Fruit fly (Drosophila melanogaster) whole organism, embryonic: ENCODE measurements around the gene Gr2a.
A peak's percentile ranks its signal among the peaks of the same experiment; 100 is the strongest.

Experiments
- BEAF-32 ChIP-seq: fragments of 200-800 bp; sonication (Bioruptor generic); optimal IDR thresholded peaks from 3 replicates; lab custom pipeline; 2017; ENCODE audit warnings: missing biosample characterization, missing genetic modification characterization, mild to moderate bottlenecking, moderate library complexity, missing genetic modification reagents
- Bgb ChIP-seq: fragments of 200-800 bp; sonication (Bioruptor generic); IDR thresholded peaks from 2 replicates; pipeline ENCODE4 v1.3.6; 2022; ENCODE audit warnings: missing biosample characterization, missing genetic modification characterization; ENCODE audit not compliant: partially characterized antibody
- CG10431 ChIP-seq: fragments of 200-800 bp; sonication (Bioruptor generic); optimal IDR thresholded peaks from 3 replicates; lab custom pipeline; 2018; ENCODE audit warnings: missing biosample characterization, mild to moderate bottlenecking, missing genetic modification characterization
- CG11247 ChIP-seq: fragments of 200-800 bp; sonication (Bioruptor generic); IDR thresholded peaks from 2 replicates; pipeline ENCODE4 v1.3.6; 2022; ENCODE audit warnings: missing biosample characterization, missing genetic modification characterization
- CG13287 ChIP-seq: fragments of 200-800 bp; sonication (Bioruptor generic); IDR thresholded peaks from 2 replicates; pipeline ENCODE4 v1.3.6; 2022; ENCODE audit warnings: missing biosample characterization, missing genetic modification characterization; ENCODE audit not compliant: partially characterized antibody
- CG14014 ChIP-seq: fragments of 200-800 bp; sonication (Bioruptor generic); IDR thresholded peaks from 2 replicates; pipeline ENCODE4 v1.3.6; 2022; ENCODE audit warnings: missing biosample characterization, missing genetic modification characterization
- CG1603 ChIP-seq: fragments of 200-800 bp; sonication (Bioruptor generic); optimal IDR thresholded peaks from 2 replicates; lab custom pipeline; 2019; ENCODE audit warnings: missing biosample characterization, mild to moderate bottlenecking, missing genetic modification characterization, moderate library complexity
- CG1647 ChIP-seq: fragments of 200-800 bp; sonication (Bioruptor generic); optimal IDR thresholded peaks from 3 replicates; lab custom pipeline; 2016; ENCODE audit warnings: missing biosample characterization, missing genetic modification characterization
- CG16813 ChIP-seq: fragments of 200-800 bp; sonication (Bioruptor generic); IDR thresholded peaks from 3 replicates; pipeline ENCODE4 v1.3.6; 2022; ENCODE audit warnings: missing biosample characterization, missing genetic modification characterization; ENCODE audit not compliant: partially characterized antibody
- CG17829 ChIP-seq: fragments of 200-800 bp; optimal IDR thresholded peaks from 2 replicates; lab custom pipeline; 2019; ENCODE audit warnings: missing biosample characterization, mild to moderate bottlenecking, missing genetic modification characterization, moderate library complexity
- CG17912 ChIP-seq: fragments of 200-800 bp; sonication (Bioruptor generic); optimal IDR thresholded peaks from 2 replicates; lab custom pipeline; 2018; ENCODE audit warnings: missing biosample characterization, mild to moderate bottlenecking, missing genetic modification characterization
- CG34422 ChIP-seq: fragments of 200-800 bp; sonication (Bioruptor generic); IDR thresholded peaks from 3 replicates; pipeline ENCODE4 v1.3.6; 2022; ENCODE audit warnings: missing biosample characterization, missing genetic modification characterization
- CG42726 ChIP-seq: fragments of 200-800 bp; sonication (Bioruptor generic); IDR thresholded peaks from 2 replicates; pipeline ENCODE4 v1.3.6; 2022; ENCODE audit warnings: missing biosample characterization, missing genetic modification characterization; ENCODE audit not compliant: partially characterized antibody
- CG4617 ChIP-seq: fragments of 200-800 bp; sonication (Bioruptor generic); optimal IDR thresholded peaks from 3 replicates; lab custom pipeline; 2016; ENCODE audit warnings: missing biosample characterization, missing genetic modification characterization, borderline replicate concordance
- CG4854 ChIP-seq: fragments of 200-800 bp; sonication (Bioruptor generic); optimal IDR thresholded peaks from 2 replicates; lab custom pipeline; 2016; ENCODE audit warnings: missing biosample characterization, missing genetic modification characterization, inconsistent platforms
- CG7745 ChIP-seq: fragments of 200-800 bp; sonication (Bioruptor generic); optimal IDR thresholded peaks from 2 replicates; lab custom pipeline; 2018; ENCODE audit warnings: missing biosample characterization, mild to moderate bottlenecking, missing genetic modification characterization, moderate library complexity
- CTCF ChIP-seq: fragments of 200-800 bp; sonication (Bioruptor generic); optimal IDR thresholded peaks from 2 replicates; lab custom pipeline; 2017; ENCODE audit warnings: missing biosample characterization, mild to moderate bottlenecking, missing genetic modification characterization, moderate library complexity
- D19B ChIP-seq: fragments of 200-800 bp; sonication (Bioruptor generic); optimal IDR thresholded peaks from 2 replicates; lab custom pipeline; 2017; ENCODE audit warnings: missing biosample characterization, mild to moderate bottlenecking, missing genetic modification characterization
- Dip2 ChIP-seq: fragments of 200-800 bp; sonication (Bioruptor generic); IDR thresholded peaks from 2 replicates; pipeline ENCODE4 v1.3.6; 2022; ENCODE audit warnings: missing biosample characterization, missing genetic modification characterization
- Doc3 ChIP-seq: fragments of 200-800 bp; sonication (Bioruptor generic); IDR thresholded peaks from 3 replicates; pipeline ENCODE4 v1.3.6; 2022; ENCODE audit warnings: missing biosample characterization, missing genetic modification characterization; ENCODE audit not compliant: partially characterized antibody
- Dp ChIP-seq: fragments of 200-800 bp; sonication (Bioruptor generic); optimal IDR thresholded peaks from 2 replicates; lab custom pipeline; 2018; ENCODE audit warnings: missing biosample characterization, mild to moderate bottlenecking, missing genetic modification characterization, moderate library complexity
- Dref ChIP-seq: fragments of 200-800 bp; sonication (Bioruptor generic); IDR thresholded peaks from 2 replicates; pipeline ENCODE4 v1.3.6; 2022; ENCODE audit warnings: missing biosample characterization, missing genetic modification characterization
- Drgx ChIP-seq: fragments of 200-800 bp; sonication (Bioruptor generic); IDR thresholded peaks from 2 replicates; pipeline ENCODE4 v1.3.6; 2022; ENCODE audit warnings: missing biosample characterization, missing genetic modification characterization
- Ets65A ChIP-seq: fragments of 200-800 bp; sonication (Bioruptor generic); peaks from one replicate; lab custom pipeline; 2016; ENCODE audit warnings: missing biosample characterization, missing genetic modification characterization
- HLH54F ChIP-seq: fragments of 200-800 bp; sonication (Bioruptor generic); optimal IDR thresholded peaks from 3 replicates; lab custom pipeline; 2016; ENCODE audit warnings: missing biosample characterization, missing genetic modification characterization
- HmgZ ChIP-seq: fragments of 200-800 bp; sonication (Bioruptor generic); optimal IDR thresholded peaks from 2 replicates; lab custom pipeline; 2018; ENCODE audit warnings: missing biosample characterization, mild to moderate bottlenecking, missing genetic modification characterization
- Hmx ChIP-seq: fragments of 200-800 bp; sonication (Bioruptor generic); optimal IDR thresholded peaks from 2 replicates; lab custom pipeline; 2016; ENCODE audit warnings: missing biosample characterization, missing genetic modification characterization
- MBD-R2 ChIP-seq: fragments of 200-800 bp; sonication (Bioruptor generic); IDR thresholded peaks from 2 replicates; pipeline ENCODE4 v1.3.6; 2022; ENCODE audit warnings: missing biosample characterization, missing genetic modification characterization
- MESR4 ChIP-seq: fragments of 200-800 bp; sonication (Bioruptor generic); optimal IDR thresholded peaks from 2 replicates; lab custom pipeline; 2018; ENCODE audit warnings: missing biosample characterization, mild to moderate bottlenecking, missing genetic modification characterization, moderate library complexity
- Pdp1 ChIP-seq, 2 experiments: fragments of 200-800 bp; sonication (Bioruptor generic); optimal IDR thresholded peaks; 3 replicates each; lab custom pipeline; 2016; ENCODE audit warnings: missing biosample characterization in 2 of 2, missing genetic modification characterization in 2 of 2, mild to moderate bottlenecking in 1 of 2, moderate library complexity in 1 of 2
- Rx ChIP-seq: fragments of 200-800 bp; sonication (Bioruptor generic); IDR thresholded peaks from 2 replicates; pipeline ENCODE4 v1.3.6; 2022; ENCODE audit warnings: missing biosample characterization, missing genetic modification characterization
- ash1 ChIP-seq: fragments of 200-800 bp; sonication (Bioruptor generic); optimal IDR thresholded peaks from 2 replicates; lab custom pipeline; 2018; ENCODE audit warnings: missing biosample characterization, mild to moderate bottlenecking, missing genetic modification characterization
- caup ChIP-seq: fragments of 200-800 bp; sonication (Bioruptor generic); optimal IDR thresholded peaks from 3 replicates; lab custom pipeline; 2017; ENCODE audit warnings: missing biosample characterization, mild to moderate bottlenecking, missing genetic modification characterization, moderate library complexity; ENCODE audit not compliant: severe bottlenecking
- crp ChIP-seq, 2 experiments: fragments of 200-800 bp; sonication (Bioruptor generic); optimal IDR thresholded peaks; 2 replicates in 1 of 2; 3 replicates in 1 of 2; lab custom pipeline; 2017; ENCODE audit warnings: missing biosample characterization in 2 of 2, missing genetic modification characterization in 2 of 2, mild to moderate bottlenecking in 1 of 2, moderate library complexity in 1 of 2
- ems ChIP-seq: fragments of 200-800 bp; sonication (Bioruptor generic); optimal IDR thresholded peaks from 3 replicates; lab custom pipeline; 2016; ENCODE audit warnings: missing biosample characterization, missing genetic modification characterization
- fd3F ChIP-seq: fragments of 200-800 bp; sonication (Bioruptor generic); optimal IDR thresholded peaks from 2 replicates; lab custom pipeline; 2018; ENCODE audit warnings: missing biosample characterization, mild to moderate bottlenecking, missing genetic modification characterization, moderate library complexity
- gfzf ChIP-seq: fragments of 200-800 bp; sonication (Bioruptor generic); optimal IDR thresholded peaks from 2 replicates; lab custom pipeline; 2016; ENCODE audit warnings: missing biosample characterization, mild to moderate bottlenecking, missing genetic modification characterization, moderate library complexity
- hbn ChIP-seq: fragments of 200-800 bp; sonication (Bioruptor generic); IDR thresholded peaks from 2 replicates; pipeline ENCODE4 v1.3.6; 2022; ENCODE audit warnings: missing biosample characterization, missing genetic modification characterization; ENCODE audit not compliant: partially characterized antibody
- nom ChIP-seq: fragments of 200-800 bp; sonication (Bioruptor generic); optimal IDR thresholded peaks from 2 replicates; lab custom pipeline; 2017; ENCODE audit warnings: missing biosample characterization, missing genetic modification characterization, mild to moderate bottlenecking, moderate library complexity, missing genetic modification reagents
- odd ChIP-seq: fragments of 200-800 bp; sonication (Bioruptor generic); optimal IDR thresholded peaks from 2 replicates; lab custom pipeline; 2017; ENCODE audit warnings: missing biosample characterization, mild to moderate bottlenecking, missing genetic modification characterization
- pan ChIP-seq, 4 experiments: fragments of >200 bp in 3 of 4; fragments of 200-800 bp in 1 of 4; sonication (Bioruptor generic) in 1 of 4; optimal IDR thresholded peaks in 3 of 4; IDR thresholded peaks in 1 of 4; 2 replicates each; pipeline versions ENCODE4 v1.3.6 to Lab custom; 2017 to 2022; ENCODE audit warnings: missing biosample characterization in 2 of 4, missing genetic modification characterization in 2 of 4, mixed read lengths in 1 of 4
- sens ChIP-seq: fragments of 200-800 bp; sonication (Bioruptor generic); peaks from one replicate; lab custom pipeline; 2016; ENCODE audit warnings: missing biosample characterization, missing genetic modification characterization
- ssp ChIP-seq: fragments of 200-800 bp; sonication (Bioruptor generic); IDR thresholded peaks from 2 replicates; pipeline ENCODE4 v1.3.6; 2022; ENCODE audit warnings: missing biosample characterization, missing genetic modification characterization
- stwl ChIP-seq: fragments of 200-800 bp; sonication (Bioruptor generic); optimal IDR thresholded peaks from 3 replicates; lab custom pipeline; 2018; ENCODE audit warnings: missing biosample characterization, mild to moderate bottlenecking, missing genetic modification characterization, moderate library complexity
- sug ChIP-seq: fragments of 200-800 bp; optimal IDR thresholded peaks from 2 replicates; lab custom pipeline; 2019; ENCODE audit warnings: missing biosample characterization, mild to moderate bottlenecking, missing genetic modification characterization, moderate library complexity

Gr2a gene

dm6 chrX:1460278-1460872 lies 8.1 kb downstream of the Gr2a start, which contains the start of gene Lrpprc2 (continued):
- TF ChIP-seq BEAF-32 (GFP tag; lab: Kevin White, UChicago) (peak; percentile 14), Rx (GFP tag; lab: Robert Waterston, UW) (no peak), MBD-R2 (GFP tag; lab: Robert Waterston, UW) (peak; percentile 85), caup (GFP tag; lab: Kevin White, UChicago) (no peak), pan (optimal IDR thresholded peaks at IDR 0.05; lab: Kevin White, UChicago) (no peak), pan (GFP tag; optimal IDR thresholded peaks at IDR 0.05 in 1 of 2, IDR thresholded peaks at IDR 0.05 in 1 of 2) (no peak), CG13287 (GFP tag; lab: Robert Waterston, UW) (peak; percentile 46; the same call in 1 of the 2 replicates), CG7745 (tag; lab: Kevin White, UChicago) (no peak), Dip2 (GFP tag; lab: Robert Waterston, UW) (no peak), MESR4 (peak; percentile 39), D19B (GFP tag; lab: Kevin White, UChicago) (no peak), CG17912 (peak; percentile 28), Pdp1 (GFP tag; optimal IDR thresholded peaks at IDR 0.05; lab: Kevin White, UChicago) (peak in 1 of 2 experiments; percentile 95), Dp (GFP tag; lab: Kevin White, UChicago) (peak; percentile 59), CG10431 (peak; percentile 16), CG34422 (GFP tag; lab: Robert Waterston, UW) (peak; percentile 52; the same call in 1 of the 3 replicates), stwl (peak; percentile 37), Hmx (GFP tag; lab: Kevin White, UChicago) (no peak), Ets65A (GFP tag; lab: Kevin White, UChicago) (peak; percentile 34)

dm6 chrX:1461544-1461943 lies 9.3 kb downstream of the Gr2a start, which contains the start of gene CG14787:
TSS of gene CG14787 (minus strand) at chrX:1461676.
- TF ChIP-seq Drgx (GFP tag; lab: Robert Waterston, UW): 0 out of 2 replicates have a peak, but pooled peaks have one; percentile 37
- TF ChIP-seq Pdp1 (GFP tag; optimal IDR thresholded peaks at IDR 0.05; lab: Kevin White, UChicago): peak in 1 of 2 experiments; percentile 52
- no peak for TF ChIP-seq CG1647 (GFP tag; lab: Kevin White, UChicago)
- TF ChIP-seq nom (GFP tag; lab: Kevin White, UChicago): peak; percentile 58
- TF ChIP-seq, all 482 proteins: peak for 3

dm6 chrX:1464033-1464432 lies 11.8 kb downstream of the Gr2a start, which contains the start of gene Ns3:
TSS of gene Ns3 (minus strand) at chrX:1464220.
- TF ChIP-seq ash1 (GFP tag; lab: Kevin White, UChicago) (no peak), hbn (GFP tag; lab: Robert Waterston, UW) (peak; percentile 85), gfzf (peak; percentile 40), sens (peak; percentile 64), HmgZ (peak; percentile 51), CG16813 (GFP tag; lab: Robert Waterston, UW) (peak; percentile 82), CTCF (no peak), CG14014 (GFP tag; lab: Robert Waterston, UW) (no peak), odd (no peak), Doc3 (GFP tag; lab: Robert Waterston, UW) (peak; percentile 72), stwl (peak; percentile 62), crp (GFP tag; optimal IDR thresholded peaks at IDR 0.05; lab: Kevin White, UChicago) (peak in 1 of 2 experiments; percentile 37), sug (tag; lab: Kevin White, UChicago) (peak; percentile 1), CG11247 (no peak), MESR4 (peak; percentile 71), CG4617 (GFP tag; lab: Kevin White, UChicago) (peak; percentile 9), CG17829 (peak; percentile 18), ssp (no peak), fd3F (no peak), CG42726 (peak; percentile 71; the same call in 1 of the 2 replicates), CG4854 (GFP tag; lab: Kevin White, UChicago) (no peak), HLH54F (no peak), Dref (peak; percentile 96), ems (GFP tag; lab: Kevin White, UChicago) (no peak), Bgb (GFP tag; lab: Robert Waterston, UW) (peak; percentile 92), CG1603 (tag; lab: Kevin White, UChicago) (peak; percentile 76)
